Worm (Caenorhabditis elegans): ENCODE data around the gene gnrr-4.

The gnrr-4 gene

ce11 chrX:5772538-5773154, 29.5 kb upstream of the gnrr-4 start:
- TF ChIP-seq ceh-63 (GFP tag; optimal IDR thresholded peaks at IDR 0.05) (peak; percentile 70), zip-4 (GFP tag; optimal IDR thresholded peaks at IDR 0.05) (no peak), tbx-2 (tag; optimal IDR thresholded peaks at IDR 0.05) (no peak), F16B12.6 (tag; optimal IDR thresholded peaks at IDR 0.05) (no peak), isw-1 (GFP tag; IDR thresholded peaks at IDR 0.05) (no peak), ama-1 (optimal IDR thresholded peaks at IDR 0.05) (no peak), efl-1 (optimal IDR thresholded peaks at IDR 0.05) (no peak), efl-1 (GFP tag; optimal IDR thresholded peaks at IDR 0.05 in 1 of 2) (no peak), nhr-85 (tag) (no peak), ceh-90 (tag; optimal IDR thresholded peaks at IDR 0.05) (no peak), elt-3 (tag; optimal IDR thresholded peaks at IDR 0.05) (no peak), jun-1 (tag; optimal IDR thresholded peaks at IDR 0.05) (peak; percentile 19), unc-98 (GFP tag; IDR thresholded peaks at IDR 0.05) (no peak), nhr-77 (tag; optimal IDR thresholded peaks at IDR 0.05) (no peak), efl-3 (GFP tag; optimal IDR thresholded peaks at IDR 0.05) (no peak), unc-130 (tag; optimal IDR thresholded peaks at IDR 0.05) (no peak)

ce11 chrX:5770648-5771047, 27.5 kb upstream of the gnrr-4 start, which contains the start of gene C54H2.4:
Gene C54H2.4, minus strand, starts transcription at chrX:5770748.
- no peak for TF ChIP-seq sox-4 (tag; optimal IDR thresholded peaks at IDR 0.05)
- peak; percentile 7 for TF ChIP-seq fkh-8 (tag; optimal IDR thresholded peaks at IDR 0.05)

ce11 chrX:5764739-5765138, 21.6 kb upstream of the gnrr-4 start:
- TF ChIP-seq blmp-1 (tag; optimal IDR thresholded peaks at IDR 0.05), result peak; percentile 18
- TF ChIP-seq hlh-17 (GFP tag; optimal IDR thresholded peaks at IDR 0.05; ENCODE audit: borderline replicate concordance), result no peak
- TF ChIP-seq irx-1 (tag; optimal IDR thresholded peaks at IDR 0.05), result no peak
- no peak for TF ChIP-seq fos-1 (tag; optimal IDR thresholded peaks at IDR 0.05)
- peak; percentile 49 for TF ChIP-seq mep-1 (tag; optimal IDR thresholded peaks at IDR 0.05)
- peak; percentile 49 for TF ChIP-seq lin-14 (GFP tag; optimal IDR thresholded peaks at IDR 0.05)
- no peak for TF ChIP-seq nhr-20 (tag; optimal IDR thresholded peaks at IDR 0.05)
- peak; percentile 53 for TF ChIP-seq dsc-1 (tag; optimal IDR thresholded peaks at IDR 0.05)
- no peak for TF ChIP-seq snu-23 (GFP tag; optimal IDR thresholded peaks at IDR 0.05)
- TF ChIP-seq ces-1 (GFP tag; optimal IDR thresholded peaks at IDR 0.05), result no peak

ce11 chrX:5763904-5764303, 20.8 kb upstream of the gnrr-4 start:
- TF ChIP-seq unc-98 (GFP tag; IDR thresholded peaks at IDR 0.05) (no peak), alr-1 (tag; optimal IDR thresholded peaks at IDR 0.05; ENCODE audit: borderline replicate concordance) (no peak), zip-4 (GFP tag; optimal IDR thresholded peaks at IDR 0.05) (no peak), elt-3 (tag; optimal IDR thresholded peaks at IDR 0.05) (no peak), sptf-1 (tag; optimal IDR thresholded peaks at IDR 0.05) (no peak), nhr-47 (tag; optimal IDR thresholded peaks at IDR 0.05) (peak; percentile 45), lsy-2 (tag; optimal IDR thresholded peaks at IDR 0.05) (peak; percentile 39 to 75), aha-1 (tag; optimal IDR thresholded peaks at IDR 0.05) (no peak), nhr-84 (tag; optimal IDR thresholded peaks at IDR 0.05) (no peak), ztf-11 (tag; optimal IDR thresholded peaks at IDR 0.05) (peak in 1 of 2 experiments; percentile 17), rnt-1 (tag; optimal IDR thresholded peaks at IDR 0.05) (peak; percentile 60), ama-1 (optimal IDR thresholded peaks at IDR 0.05) (no peak), tlp-1 (tag; optimal IDR thresholded peaks at IDR 0.05) (no peak), unc-86 (tag; optimal IDR thresholded peaks at IDR 0.05) (peak; percentile 18), nhr-11 (tag; optimal IDR thresholded peaks at IDR 0.05) (no peak), sox-4 (tag; optimal IDR thresholded peaks at IDR 0.05) (no peak), ets-5 (GFP tag; IDR thresholded peaks at IDR 0.05) (no peak), unc-62 (GFP tag; optimal IDR thresholded peaks at IDR 0.05) (no peak), C16A3.4 (tag; optimal IDR thresholded peaks at IDR 0.05) (peak; percentile 30), hpl-2 (GFP tag; optimal IDR thresholded peaks at IDR 0.05) (no peak), ceh-63 (GFP tag; optimal IDR thresholded peaks at IDR 0.05) (no peak), pag-3 (tag; optimal IDR thresholded peaks at IDR 0.05; ENCODE audit: borderline replicate concordance, insufficient read depth) (no peak), lin-39 (tag; optimal IDR thresholded peaks at IDR 0.05) (no peak), F16B12.6 (tag; optimal IDR thresholded peaks at IDR 0.05) (no peak), nhr-76 (tag; optimal IDR thresholded peaks at IDR 0.05) (no peak), egl-27 (tag; optimal IDR thresholded peaks at IDR 0.05) (no peak), blmp-1 (tag; optimal IDR thresholded peaks at IDR 0.05) (peak; percentile 68), mep-1 (tag; optimal IDR thresholded peaks at IDR 0.05) (peak; percentile 32), zag-1 (tag; optimal IDR thresholded peaks at IDR 0.05) (no peak)

All from whole organism, L1 larva.